Worm (Caenorhabditis elegans): ENCODE data around the gene aco-2.
A peak's percentile ranks its signal among the peaks of the same experiment; 100 is the strongest.

aco-2 gene

DNA sequence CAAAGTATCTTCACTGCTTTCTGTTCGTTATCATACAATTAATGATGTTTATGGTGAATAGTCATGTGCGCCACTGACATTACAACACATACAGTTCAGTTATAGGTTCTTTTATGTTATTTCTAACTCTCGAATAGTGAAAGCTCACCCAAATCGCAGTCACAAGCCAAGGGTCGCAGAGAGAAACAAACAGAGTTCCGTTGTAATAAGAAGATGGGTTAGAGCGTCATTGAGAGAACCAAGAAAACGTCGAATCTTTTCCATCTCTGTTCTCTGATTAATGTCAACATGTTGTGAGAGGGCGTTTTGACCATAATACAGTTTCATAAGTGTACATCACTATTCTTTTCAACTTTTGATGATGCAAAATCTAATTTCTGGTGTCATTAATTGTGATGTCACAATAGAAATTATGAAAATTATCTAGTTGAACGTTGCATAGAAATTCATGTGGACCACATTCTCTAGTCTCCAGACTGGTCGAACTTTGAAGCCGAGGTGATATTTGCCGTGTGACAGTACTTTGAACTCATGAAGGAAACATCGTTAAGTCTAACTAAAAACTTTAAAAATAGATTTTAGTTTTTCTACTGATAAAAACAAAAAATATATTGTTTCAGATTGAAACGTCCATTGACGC is 571 bp downstream of the aco-2 start (continued):
- TF ChIP-seq ctbp-1 (GFP tag; IDR thresholded peaks at IDR 0.05) (0 out of 2 replicates have a peak, but pooled peaks have one; percentile 7), T20F7.1 (GFP tag; optimal IDR thresholded peaks at IDR 0.05) (peak; percentile 17), lim-7 (GFP tag; IDR thresholded peaks at IDR 0.05) (no peak), madf-9 (GFP tag; conservative IDR thresholded peaks at IDR 0.05) (no peak), F26F4.8 (GFP tag; conservative IDR thresholded peaks at IDR 0.05) (no peak), sdz-12 (GFP tag; optimal IDR thresholded peaks at IDR 0.05) (no peak), aha-1 (tag) (no peak), spr-3 (GFP tag; optimal IDR thresholded peaks at IDR 0.05) (no peak), R02D3.7 (tag; optimal IDR thresholded peaks at IDR 0.05) (no peak), nhr-10 (tag; optimal IDR thresholded peaks at IDR 0.05) (no peak), aly-2 (tag; optimal IDR thresholded peaks at IDR 0.05) (no peak), hlh-30 (tag; optimal IDR thresholded peaks at IDR 0.05; ENCODE audit: insufficient read depth) (peak; percentile 68), lsy-2 (tag; optimal IDR thresholded peaks at IDR 0.05) (peak in 1 of 2 experiments; percentile 28), mdt-29 (GFP tag; IDR thresholded peaks at IDR 0.05) (no peak), nhr-25 (tag; optimal IDR thresholded peaks at IDR 0.05; ENCODE audit: borderline replicate concordance, insufficient read depth) (no peak), zip-11 (GFP tag; IDR thresholded peaks at IDR 0.05) (no peak), tra-1 (GFP tag; IDR thresholded peaks at IDR 0.05) (no peak), zfp-2 (tag; optimal IDR thresholded peaks at IDR 0.05) (no peak), mxl-3 (GFP tag; optimal IDR thresholded peaks at IDR 0.05) (no peak), ztf-11 (tag; optimal IDR thresholded peaks at IDR 0.05) (no peak), lin-39 (tag; optimal IDR thresholded peaks at IDR 0.05) (no peak), lir-3 (tag; optimal IDR thresholded peaks at IDR 0.05) (no peak), hlh-11 (tag; optimal IDR thresholded peaks at IDR 0.05) (peak; percentile 42), lin-38 (GFP tag; IDR thresholded peaks at IDR 0.05) (0 out of 2 replicates have a peak, but pooled peaks have one; percentile 11), nhr-6 (tag; optimal IDR thresholded peaks at IDR 0.05) (peak; percentile 16), nhr-11 (tag; optimal IDR thresholded peaks at IDR 0.05) (peak; percentile 45), zip-2 (tag; optimal IDR thresholded peaks at IDR 0.05) (peak; percentile 2), dmd-6 (GFP tag; IDR thresholded peaks at IDR 0.05) (peak; percentile 32; the same call in 1 of the 2 replicates), saeg-2 (GFP tag; IDR thresholded peaks at IDR 0.05) (no peak), daf-19 (GFP tag; conservative IDR thresholded peaks at IDR 0.05) (no peak), ZK546.5 (tag; optimal IDR thresholded peaks at IDR 0.05) (no peak), Y75B8A.6 (GFP tag; IDR thresholded peaks at IDR 0.05) (no peak), ceh-82 (tag; optimal IDR thresholded peaks at IDR 0.05) (no peak)

ce11 chrIII:7977224-7977623 is 3.7 kb downstream of the aco-2 start:
- TF ChIP-seq ces-1 (GFP tag; optimal IDR thresholded peaks at IDR 0.05) = no peak
- 0 out of 2 replicates have a peak, but pooled peaks have one; percentile 29 for TF ChIP-seq T26A8.4 (GFP tag; IDR thresholded peaks at IDR 0.05)
- peak; percentile 71; the same call in 1 of the 2 replicates for TF ChIP-seq zfp-3 (GFP tag; conservative IDR thresholded peaks at IDR 0.05)
- TF ChIP-seq lir-3 (tag; optimal IDR thresholded peaks at IDR 0.05) = no peak
- TF ChIP-seq daf-16 (GFP tag; optimal IDR thresholded peaks at IDR 0.05) = no peak
- TF ChIP-seq daf-16 (tag; optimal IDR thresholded peaks at IDR 0.05) = no peak
- TF ChIP-seq unc-130 (GFP tag; optimal IDR thresholded peaks at IDR 0.05) = no peak
- peak; percentile 24 for TF ChIP-seq nhr-77 (tag; optimal IDR thresholded peaks at IDR 0.05)
- TF ChIP-seq zfp-2 (tag; optimal IDR thresholded peaks at IDR 0.05) = no peak
- TF ChIP-seq egl-43 (GFP tag; IDR thresholded peaks at IDR 0.05) = peak; percentile 51; the same call in 1 of the 2 replicates
- no peak for TF ChIP-seq zag-1 (tag; optimal IDR thresholded peaks at IDR 0.05)
- no peak for TF ChIP-seq Y48G9A.11 (GFP tag; IDR thresholded peaks at IDR 0.05)
- TF ChIP-seq nhr-42 (GFP tag; IDR thresholded peaks at IDR 0.05) = peak; percentile 67; the same call in 1 of the 2 replicates
- TF ChIP-seq madf-9 (GFP tag; conservative IDR thresholded peaks at IDR 0.05) = no peak
- no peak for TF ChIP-seq lin-13 (GFP tag; optimal IDR thresholded peaks at IDR 0.05)
- peak; percentile 83 for TF ChIP-seq duxl-1 (tag; optimal IDR thresholded peaks at IDR 0.05; ENCODE audit: poor library complexity)
- TF ChIP-seq ama-1 (optimal IDR thresholded peaks at IDR 0.05) = peak; percentile 89
- TF ChIP-seq daf-8 (GFP tag; IDR thresholded peaks at IDR 0.05) = no peak
- TF ChIP-seq mxl-2 (GFP tag; conservative IDR thresholded peaks at IDR 0.05) = no peak
- 0 out of 2 replicates have a peak, but pooled peaks have one; percentile 12 for TF ChIP-seq mdt-29 (GFP tag; IDR thresholded peaks at IDR 0.05)
- peak; percentile 1 for TF ChIP-seq mep-1 (tag; optimal IDR thresholded peaks at IDR 0.05)
- TF ChIP-seq arid-1 (GFP tag; conservative IDR thresholded peaks at IDR 0.05) = no peak
- no peak for TF ChIP-seq F49E8.2 (tag; optimal IDR thresholded peaks at IDR 0.05; ENCODE audit: borderline replicate concordance)

Measured in whole organism, L4 larva.